Worm (Caenorhabditis elegans) whole organism, L3 larva: ENCODE data around the gene hpl-2.

Experiments used
- ama-1 ChIP-seq: fragments of 150-350 bp; optimal IDR thresholded peaks from 2 replicates; lab custom pipeline; 2018
- ceh-16 ChIP-seq: sonication (generic microtip); optimal IDR thresholded peaks from 2 replicates; lab custom pipeline; 2017; ENCODE audit warnings: missing biosample characterization, missing genetic modification characterization
- eor-1 ChIP-seq, 2 experiments: fragments of 150-350 bp; optimal IDR thresholded peaks; 2 replicates each; lab custom pipeline; 2014 to 2018; ENCODE audit warnings: missing biosample characterization in 2 of 2, missing genetic modification characterization in 2 of 2
- nhr-28 ChIP-seq: fragments of 150-350 bp; optimal IDR thresholded peaks from 2 replicates; lab custom pipeline; 2014; ENCODE audit warnings: missing biosample characterization, missing genetic modification characterization
- sea-2 ChIP-seq: fragments of 150-350 bp; sonication (generic microtip); optimal IDR thresholded peaks from 4 replicates; lab custom pipeline; 2014; ENCODE audit warnings: missing biosample characterization, missing genetic modification reagents, missing genetic modification characterization
- snpc-4 ChIP-seq: fragments of 150-350 bp; optimal IDR thresholded peaks from 2 replicates; lab custom pipeline; 2014; ENCODE audit warnings: missing biosample characterization, missing genetic modification characterization
- unc-62 ChIP-seq: fragments of 150-350 bp; sonication (generic microtip); optimal IDR thresholded peaks from 4 replicates; lab custom pipeline; 2014; ENCODE audit warnings: missing biosample characterization, missing genetic modification reagents, missing genetic modification characterization
- ztf-4 ChIP-seq: fragments of 150-350 bp; optimal IDR thresholded peaks from 2 replicates; lab custom pipeline; 2014; ENCODE audit warnings: missing biosample characterization, missing genetic modification characterization

DNA sequence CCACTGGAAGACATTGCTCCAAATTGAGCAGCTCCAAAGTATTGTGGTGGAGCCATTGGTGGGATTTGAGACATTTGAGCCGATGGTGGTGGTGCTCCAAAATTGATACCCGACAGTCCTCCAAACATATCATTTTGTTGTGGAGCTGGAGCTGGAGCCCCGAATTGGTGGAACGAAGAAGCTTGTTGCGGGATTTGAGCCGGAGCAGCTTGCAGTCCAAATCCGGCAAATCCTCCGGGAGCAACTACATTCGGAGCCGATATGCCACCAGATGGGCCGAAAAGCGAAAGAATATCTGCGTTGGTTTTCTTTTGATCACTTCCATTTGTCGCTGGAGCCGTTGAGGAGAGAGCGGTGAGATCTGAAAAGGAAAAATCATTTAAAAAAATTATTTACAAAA, 17.2 kb downstream of the hpl-2 start:
- TF ChIP-seq nhr-28 (tag; lab: Kevin White, UChicago) (no peak), eor-1 (tag; optimal IDR thresholded peaks at IDR 0.05; lab: Kevin White, UChicago) (no peak), ceh-16 (tag; lab: Kevin White, UChicago) (no peak), ztf-4 (tag; lab: Kevin White, UChicago) (no peak), sea-2 (GFP tag; lab: Kevin White, UChicago) (no peak), ama-1 (lab: Kevin White, UChicago) (no peak), unc-62 (no peak), snpc-4 (tag; lab: Kevin White, UChicago) (no peak)
